Worm (Caenorhabditis elegans) whole organism, early embryonic: Measurements from ENCODE around the gene W01D2.1.

ENCODE experiments used
- B0310.2 ChIP-seq: sonication (generic microtip); optimal IDR thresholded peaks from 2 replicates; lab custom pipeline; 2016; ENCODE audit warnings: mild to moderate bottlenecking, missing genetic modification characterization, missing compliant biosample characterization
- F13C5.2 ChIP-seq: sonication (generic microtip); optimal IDR thresholded peaks from 2 replicates; lab custom pipeline; 2017; ENCODE audit warnings: mild to moderate bottlenecking, missing genetic modification characterization, inconsistent platforms, missing compliant biosample characterization
- aly-1 ChIP-seq: sonication (generic microtip); optimal IDR thresholded peaks from 2 replicates; lab custom pipeline; 2016; ENCODE audit warnings: missing genetic modification characterization, missing compliant biosample characterization
- ama-1 ChIP-seq: fragments of 150-350 bp; optimal IDR thresholded peaks from 2 replicates; lab custom pipeline; 2014
- ceh-13 ChIP-seq: fragments of 200-800 bp; sonication (Bioruptor generic); optimal IDR thresholded peaks from 2 replicates; lab custom pipeline; 2018; ENCODE audit warnings: mild to moderate bottlenecking, missing genetic modification characterization, missing compliant biosample characterization
- ceh-36 ChIP-seq: sonication (generic microtip); optimal IDR thresholded peaks from 2 replicates; lab custom pipeline; 2016; ENCODE audit warnings: missing genetic modification characterization, inconsistent platforms, missing compliant biosample characterization
- ets-7 ChIP-seq: sonication (generic microtip); optimal IDR thresholded peaks from 2 replicates; lab custom pipeline; 2016; ENCODE audit warnings: missing genotype, missing genetic modification characterization, missing compliant biosample characterization
- flt-1 ChIP-seq: fragments of 200-800 bp; sonication (Bioruptor generic); IDR thresholded peaks from 2 replicates; pipeline ENCODE4 v1.3.6; 2022; ENCODE audit warnings: missing genetic modification characterization, missing compliant biosample characterization
- hmbx-1 ChIP-seq: sonication (generic microtip); optimal IDR thresholded peaks from 2 replicates; lab custom pipeline; 2016; ENCODE audit warnings: mild to moderate bottlenecking, missing genetic modification characterization, missing compliant biosample characterization
- hmg-4 ChIP-seq: fragments of 200-800 bp; sonication (Bioruptor generic); optimal IDR thresholded peaks from 2 replicates; lab custom pipeline; 2018; ENCODE audit warnings: mild to moderate bottlenecking, missing genetic modification characterization, missing compliant biosample characterization
- hnd-1 ChIP-seq: sonication (generic microtip); optimal IDR thresholded peaks from 2 replicates; lab custom pipeline; 2016; ENCODE audit warnings: missing genetic modification characterization, missing compliant biosample characterization
- pes-1 ChIP-seq: fragments of 200-800 bp; sonication (Bioruptor generic); IDR thresholded peaks from 2 replicates; pipeline ENCODE4 v1.3.6; 2022; ENCODE audit warnings: missing genetic modification reagents, missing genetic modification characterization, missing compliant biosample characterization
- scrt-1 ChIP-seq: fragments of 200-800 bp; sonication (Bioruptor generic); IDR thresholded peaks from 2 replicates; pipeline ENCODE4 v1.3.6; 2022; ENCODE audit warnings: missing genetic modification characterization, missing compliant biosample characterization
- sea-1 ChIP-seq: fragments of 200-800 bp; sonication (Bioruptor generic); conservative IDR thresholded peaks from 2 replicates; pipeline ENCODE4 v1.3.6; 2022; ENCODE audit warnings: missing genetic modification characterization, missing compliant biosample characterization
- tbx-11 ChIP-seq: fragments of 200-800 bp; sonication (Bioruptor generic); IDR thresholded peaks from 2 replicates; pipeline ENCODE4 v1.3.6; 2022; ENCODE audit warnings: missing genetic modification characterization, missing compliant biosample characterization
- tbx-37 ChIP-seq: fragments of 200-800 bp; sonication (Bioruptor generic); conservative IDR thresholded peaks from 2 replicates; pipeline ENCODE4 v1.3.6; 2022; ENCODE audit warnings: missing genetic modification reagents, missing genetic modification characterization, missing compliant biosample characterization
- tra-4 ChIP-seq: sonication (generic microtip); optimal IDR thresholded peaks from 2 replicates; lab custom pipeline; 2017; ENCODE audit warnings: missing genetic modification characterization, missing compliant biosample characterization

Gene W01D2.1

ce11 chrII:14779851-14780250, 35.5 kb upstream of the W01D2.1 start:
- TF ChIP-seq hmbx-1 (tag; lab: Kevin White, UChicago) = no peak

- TF ChIP-seq hmg-4 (GFP tag; lab: Kevin White, UChicago) = no peak
- no peak for TF ChIP-seq ama-1
- TF ChIP-seq sea-1 = no peak
- no peak for TF ChIP-seq tra-4 (tag; lab: Kevin White, UChicago)
- no peak for TF ChIP-seq tbx-11 (GFP tag; lab: Robert Waterston, UW)
- no peak for TF ChIP-seq B0310.2 (tag; lab: Kevin White, UChicago)
- no peak for TF ChIP-seq pes-1
- no peak for TF ChIP-seq ceh-36 (tag; lab: Kevin White, UChicago)
Measured at ce11 chrII:14785906-14786305, 29.4 kb upstream of the W01D2.1 start, which contains the start of gene Y54E2A.9. TSS of gene Y54E2A.9 (minus strand) at chrII:14786006.

DNA sequence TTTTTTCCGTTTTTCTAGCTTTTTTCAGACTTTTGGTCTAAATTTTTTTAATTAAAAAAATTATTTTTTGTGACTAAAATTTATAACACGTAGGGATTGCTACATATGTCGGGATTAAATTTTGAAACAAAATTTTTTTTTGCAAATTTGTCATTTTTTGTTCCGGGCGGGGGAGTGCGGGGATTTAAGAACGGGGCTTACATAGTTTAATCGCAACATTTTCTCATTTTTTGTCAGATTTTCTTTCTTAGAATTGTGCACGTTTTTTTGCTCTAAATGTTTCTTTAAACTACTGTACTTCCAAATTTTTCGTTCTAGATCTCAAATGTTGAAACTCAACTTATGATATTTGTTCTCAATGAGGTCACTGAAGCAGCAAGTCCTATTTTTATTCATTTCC, 24.6 kb upstream of the W01D2.1 start, which contains the start of gene Y54E2A.10:
Gene Y54E2A.10, plus strand, starts transcription at position 301 of the 400 bp plus-strand sequence.
- no peak for TF ChIP-seq flt-1 (GFP tag; lab: Robert Waterston, UW)
- no peak for TF ChIP-seq ceh-36 (tag; lab: Kevin White, UChicago)
- TF ChIP-seq ets-7 = no peak
- TF ChIP-seq tbx-37 (GFP tag; lab: Robert Waterston, UW) = no peak
- TF ChIP-seq hnd-1 (tag; lab: Kevin White, UChicago) = no peak
- TF ChIP-seq F13C5.2 (tag; lab: Kevin White, UChicago) = no peak
- TF ChIP-seq sea-1 = no peak
- TF ChIP-seq hmbx-1 (tag; lab: Kevin White, UChicago) = no peak
- TF ChIP-seq ceh-13 (GFP tag; lab: Kevin White, UChicago) = no peak
- TF ChIP-seq scrt-1 (GFP tag; lab: Robert Waterston, UW) = no peak
- no peak for TF ChIP-seq tra-4 (tag; lab: Kevin White, UChicago)
- TF ChIP-seq hmg-4 (GFP tag; lab: Kevin White, UChicago) = no peak

- TF ChIP-seq aly-1 (tag; lab: Kevin White, UChicago) (no peak), flt-1 (GFP tag; lab: Robert Waterston, UW) (no peak), ceh-13 (GFP tag; lab: Kevin White, UChicago) (no peak), ama-1 (no peak), scrt-1 (GFP tag; lab: Robert Waterston, UW) (no peak), pes-1 (no peak), hnd-1 (tag; lab: Kevin White, UChicago) (no peak), tbx-11 (GFP tag; lab: Robert Waterston, UW) (no peak), tbx-37 (GFP tag; lab: Robert Waterston, UW) (no peak)
Measured at ce11 chrII:14792470-14792869, 22.8 kb upstream of the W01D2.1 start.

DNA sequence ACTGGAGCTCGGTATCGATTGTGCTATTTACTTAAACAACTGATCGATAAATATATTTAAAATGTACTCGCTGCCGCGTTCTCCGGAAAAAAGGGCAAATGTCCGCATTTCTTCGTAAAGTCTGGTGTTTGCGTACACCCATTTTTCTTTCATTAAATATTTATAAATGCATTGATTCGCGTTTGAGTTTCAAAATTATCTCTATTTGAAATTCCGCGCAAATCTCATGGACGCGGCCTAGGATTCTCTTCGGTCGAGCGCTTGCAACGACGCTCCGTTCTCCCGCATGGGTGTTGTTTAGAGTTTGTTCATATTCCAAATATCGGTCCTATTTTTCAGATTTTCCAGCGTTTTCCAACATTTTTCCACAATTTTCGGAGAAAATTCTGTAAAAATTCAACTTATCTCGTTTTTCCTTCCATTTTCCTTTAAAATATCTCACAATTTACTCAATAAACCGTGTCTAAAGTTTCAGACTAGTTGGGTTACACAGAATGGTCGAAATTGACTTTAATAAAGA, 20.3 kb upstream of the W01D2.1 start, which contains the start of gene eif-3.B:
Gene eif-3.B, plus strand, starts transcription at position 470 of the 520 bp plus-strand sequence.
- no peak for TF ChIP-seq ceh-13 (GFP tag; lab: Kevin White, UChicago)
- peak; percentile 53 for TF ChIP-seq hmg-4 (GFP tag; lab: Kevin White, UChicago)
- TF ChIP-seq scrt-1 (GFP tag; lab: Robert Waterston, UW) = no peak
- no peak for TF ChIP-seq hmbx-1 (tag; lab: Kevin White, UChicago)
- peak; percentile 3 for TF ChIP-seq B0310.2 (tag; lab: Kevin White, UChicago)
- 0 out of 2 replicates have a peak, but pooled peaks have one; percentile 34 for TF ChIP-seq sea-1
- TF ChIP-seq tbx-11 (GFP tag; lab: Robert Waterston, UW) = peak; percentile 52; the same call in 1 of the 2 replicates
- peak; percentile 93 for TF ChIP-seq tbx-37 (GFP tag; lab: Robert Waterston, UW)
- TF ChIP-seq F13C5.2 (tag; lab: Kevin White, UChicago) = peak; percentile 79
- peak; percentile 30 for TF ChIP-seq ets-7
- TF ChIP-seq hnd-1 (tag; lab: Kevin White, UChicago) = no peak
- TF ChIP-seq aly-1 (tag; lab: Kevin White, UChicago) = no peak
- peak; percentile 78 for TF ChIP-seq pes-1

DNA sequence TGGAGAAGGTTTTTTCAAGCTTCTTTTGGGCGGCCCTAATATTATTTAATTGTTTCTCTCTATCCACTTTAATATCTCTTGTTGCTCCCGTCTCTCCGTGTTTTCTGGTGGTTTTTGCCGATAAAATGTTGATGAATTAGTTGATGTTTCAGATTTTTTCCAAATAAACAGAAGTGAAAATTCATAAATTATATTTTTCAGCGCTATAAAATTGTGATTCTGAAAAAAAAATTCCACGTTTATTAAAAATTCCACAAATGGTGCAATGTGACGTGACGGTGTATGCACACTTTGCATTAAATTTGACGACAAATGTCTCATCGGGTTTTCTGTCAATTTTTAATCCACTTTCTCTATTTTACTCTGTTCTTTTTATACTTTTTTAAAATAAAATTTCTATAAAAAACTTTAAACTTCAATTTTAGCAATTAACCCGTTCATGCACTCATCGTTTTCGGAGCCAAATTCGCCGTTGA, 17.2 kb upstream of the W01D2.1 start, which contains the start of gene tbc-20:
Gene tbc-20, plus strand, starts transcription at position 426 of the 476 bp plus-strand sequence.
- TF ChIP-seq tbx-11 (GFP tag; lab: Robert Waterston, UW) (no peak), ceh-36 (tag; lab: Kevin White, UChicago) (no peak), sea-1 (no peak), F13C5.2 (tag; lab: Kevin White, UChicago) (no peak), hmbx-1 (tag; lab: Kevin White, UChicago) (no peak), B0310.2 (tag; lab: Kevin White, UChicago) (no peak), ama-1 (no peak), hmg-4 (GFP tag; lab: Kevin White, UChicago) (no peak), ets-7 (no peak), ceh-13 (GFP tag; lab: Kevin White, UChicago) (no peak), flt-1 (GFP tag; lab: Robert Waterston, UW) (no peak), tbx-37 (GFP tag; lab: Robert Waterston, UW) (no peak), pes-1 (no peak), scrt-1 (GFP tag; lab: Robert Waterston, UW) (no peak)

DNA sequence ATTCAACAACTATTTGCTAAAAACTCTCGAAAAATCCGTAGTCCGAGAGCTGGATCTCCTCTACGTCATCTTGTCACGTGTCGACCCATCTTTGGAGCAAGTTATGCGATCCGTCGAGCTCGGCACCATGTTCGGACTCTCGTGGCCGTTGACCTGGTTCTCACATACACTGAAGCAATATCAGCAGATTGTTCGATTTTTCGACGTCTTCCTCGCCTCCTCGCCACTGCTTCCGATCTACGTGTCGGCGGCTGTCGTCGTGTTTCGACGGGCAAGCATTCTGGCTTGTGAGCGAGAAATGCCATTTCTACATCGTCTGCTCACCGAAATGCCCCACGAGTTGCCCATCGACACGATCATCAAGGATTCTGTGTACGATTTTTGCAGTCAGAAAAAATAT, 16.0 kb upstream of the W01D2.1 start:
- no peak for TF ChIP-seq tra-4 (tag; lab: Kevin White, UChicago)
- TF ChIP-seq hmbx-1 (tag; lab: Kevin White, UChicago) = no peak
- TF ChIP-seq sea-1 = no peak
- TF ChIP-seq ceh-13 (GFP tag; lab: Kevin White, UChicago) = no peak
- no peak for TF ChIP-seq ama-1
- TF ChIP-seq ceh-36 (tag; lab: Kevin White, UChicago) = no peak
- no peak for TF ChIP-seq F13C5.2 (tag; lab: Kevin White, UChicago)
- no peak for TF ChIP-seq scrt-1 (GFP tag; lab: Robert Waterston, UW)
- no peak for TF ChIP-seq B0310.2 (tag; lab: Kevin White, UChicago)
